Fruit fly (Drosophila melanogaster): ENCODE results near the gene Idi.

Idi gene

DNA sequence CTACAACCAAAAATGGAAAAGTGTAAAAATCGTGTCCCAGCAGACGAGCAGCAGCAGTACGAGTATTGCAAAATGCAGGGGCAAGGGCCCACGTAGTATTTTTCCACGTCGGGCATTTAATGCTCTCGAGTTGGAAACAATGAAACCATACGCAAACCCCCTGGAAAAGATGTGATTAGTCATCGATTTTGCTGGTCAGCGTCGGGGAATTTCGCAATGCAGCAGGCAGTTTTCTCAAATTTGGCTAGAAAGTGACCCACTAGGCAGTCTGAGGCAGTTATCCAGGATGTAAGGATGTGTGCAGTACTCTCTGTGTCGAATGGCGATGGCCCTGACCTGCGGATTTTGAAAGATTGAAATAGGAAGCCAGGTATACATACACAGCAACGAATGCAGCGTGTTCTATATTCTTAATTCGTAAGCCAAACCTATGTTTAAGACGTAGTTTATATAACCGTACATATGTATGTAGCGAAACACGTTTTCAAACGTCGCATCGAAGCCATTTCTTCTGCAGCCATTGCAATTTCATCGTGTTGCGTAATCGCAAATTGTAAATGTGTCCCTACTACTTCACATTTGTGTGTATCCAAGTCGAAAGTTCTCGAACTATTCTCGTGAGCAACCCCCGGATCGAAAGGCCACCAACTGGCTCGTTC, 26.9 kb downstream of the Idi start:
- TF ChIP-seq CG1620 (GFP tag; optimal IDR thresholded peaks at IDR 0.05) (peak; percentile 69), pad (GFP tag; optimal IDR thresholded peaks at IDR 0.05) (no peak), CG7045 (GFP tag; optimal IDR thresholded peaks at IDR 0.05) (no peak), Clk (GFP tag; optimal IDR thresholded peaks at IDR 0.05) (peak; percentile 61), CG7101 (tag; optimal IDR thresholded peaks at IDR 0.05) (no peak), cic (GFP tag; optimal IDR thresholded peaks at IDR 0.05) (no peak), Hr96 (GFP tag; optimal IDR thresholded peaks at IDR 0.05) (peak; percentile 62), CG33017 (tag; optimal IDR thresholded peaks at IDR 0.05) (no peak), Crg-1 (GFP tag; optimal IDR thresholded peaks at IDR 0.05) (no peak), ovo (GFP tag; optimal IDR thresholded peaks at IDR 0.05) (peak; percentile 27), toe (GFP tag; optimal IDR thresholded peaks at IDR 0.05) (no peak), Mnt (GFP tag; optimal IDR thresholded peaks at IDR 0.05) (no peak), tj (GFP tag; optimal IDR thresholded peaks at IDR 0.05) (peak; percentile 22), kay (GFP tag; ENCODE audit: borderline replicate concordance) (peak; percentile 93), CG11617 (GFP tag; optimal IDR thresholded peaks at IDR 0.05) (no peak), cnc (optimal IDR thresholded peaks at IDR 0.05) (no peak), CG12768 (GFP tag; optimal IDR thresholded peaks at IDR 0.05) (no peak), CG14711 (tag; optimal IDR thresholded peaks at IDR 0.05) (no peak), bab1 (GFP tag; optimal IDR thresholded peaks at IDR 0.05) (no peak), CG5204 (GFP tag; optimal IDR thresholded peaks at IDR 0.05) (no peak)

DNA sequence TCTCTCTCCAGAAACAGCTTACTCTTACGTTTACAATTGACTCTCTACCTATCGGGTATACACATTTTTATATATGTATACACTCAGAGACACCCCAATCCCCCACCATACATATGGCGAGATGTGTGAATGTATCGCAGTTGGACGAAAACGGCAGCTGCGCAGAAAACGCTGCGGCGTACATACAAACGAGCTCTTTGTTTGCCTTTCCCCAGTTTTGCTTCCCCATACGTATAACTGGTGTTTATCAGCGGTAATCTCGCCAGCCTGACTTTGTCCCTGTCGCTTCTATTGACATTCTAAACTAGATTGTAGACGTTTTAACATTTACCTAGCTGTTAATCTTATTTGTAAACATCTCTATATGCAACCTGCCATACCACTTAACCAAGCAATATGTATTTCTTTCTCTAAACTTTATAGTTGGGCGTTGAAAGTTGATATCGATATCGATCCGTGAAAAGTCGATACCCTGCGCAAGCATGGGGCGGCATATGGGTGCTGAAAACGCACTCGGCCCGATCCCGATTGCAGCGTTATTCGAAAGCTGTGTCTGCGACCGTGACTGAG, 27.5 kb downstream of the Idi start:
- peak; percentile 66 for TF ChIP-seq CG12768 (GFP tag; optimal IDR thresholded peaks at IDR 0.05)
- TF ChIP-seq cic (GFP tag; optimal IDR thresholded peaks at IDR 0.05) = peak; percentile 86
- TF ChIP-seq CG11617 (GFP tag; optimal IDR thresholded peaks at IDR 0.05) = peak; percentile 23
- peak; percentile 88 for TF ChIP-seq ovo (GFP tag; optimal IDR thresholded peaks at IDR 0.05)
- TF ChIP-seq pad (GFP tag; optimal IDR thresholded peaks at IDR 0.05) = peak; percentile 91
- peak; percentile 88 for TF ChIP-seq CG7101 (tag; optimal IDR thresholded peaks at IDR 0.05)
- TF ChIP-seq kay (GFP tag; ENCODE audit: borderline replicate concordance) = peak; percentile 98
- peak; percentile 56 for TF ChIP-seq CG14711 (tag; optimal IDR thresholded peaks at IDR 0.05)
- TF ChIP-seq CG33017 (tag; optimal IDR thresholded peaks at IDR 0.05) = peak; percentile 82
- TF ChIP-seq Hr96 (GFP tag; optimal IDR thresholded peaks at IDR 0.05) = peak; percentile 68
- TF ChIP-seq Crg-1 (GFP tag; optimal IDR thresholded peaks at IDR 0.05) = peak; percentile 96
- TF ChIP-seq bab1 (GFP tag; optimal IDR thresholded peaks at IDR 0.05) = no peak
- TF ChIP-seq CG5204 (GFP tag; optimal IDR thresholded peaks at IDR 0.05) = peak; percentile 45
- TF ChIP-seq tj (GFP tag; optimal IDR thresholded peaks at IDR 0.05) = no peak
- peak; percentile 80 for TF ChIP-seq CG7045 (GFP tag; optimal IDR thresholded peaks at IDR 0.05)
- TF ChIP-seq CG1620 (GFP tag; optimal IDR thresholded peaks at IDR 0.05) = peak; percentile 47
- peak; percentile 43 for TF ChIP-seq Clk (GFP tag; optimal IDR thresholded peaks at IDR 0.05)
- peak; percentile 69 for TF ChIP-seq toe (GFP tag; optimal IDR thresholded peaks at IDR 0.05)
- no peak for TF ChIP-seq cnc (optimal IDR thresholded peaks at IDR 0.05)
- TF ChIP-seq Mnt (GFP tag; optimal IDR thresholded peaks at IDR 0.05) = peak; percentile 52

DNA sequence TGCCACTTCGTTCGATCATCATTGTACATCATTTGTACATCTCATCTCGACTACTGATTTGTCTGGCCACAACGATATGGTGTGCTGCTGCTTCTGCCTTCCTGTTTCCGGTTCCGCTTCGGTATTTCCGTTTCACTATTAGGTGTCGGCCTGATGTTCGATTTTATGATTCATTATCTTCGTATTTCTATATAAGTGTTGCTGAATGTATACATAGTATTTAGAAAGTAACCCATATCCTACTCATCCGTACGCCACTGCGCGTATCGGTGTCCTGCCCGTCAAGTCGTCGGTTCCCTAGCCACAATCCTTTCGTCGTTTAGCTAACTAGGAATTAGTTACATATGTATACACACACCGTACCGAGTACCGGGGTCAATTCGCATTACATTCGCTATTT, 49.2 kb downstream of the Idi start:
- TF ChIP-seq CG12768 (GFP tag; optimal IDR thresholded peaks at IDR 0.05) = no peak
- TF ChIP-seq Crg-1 (GFP tag; optimal IDR thresholded peaks at IDR 0.05) = no peak
- TF ChIP-seq bab1 (GFP tag; optimal IDR thresholded peaks at IDR 0.05) = peak; percentile 11
